Worm (Caenorhabditis elegans): ENCODE results near the gene C14E2.7.

Gene C14E2.7

DNA sequence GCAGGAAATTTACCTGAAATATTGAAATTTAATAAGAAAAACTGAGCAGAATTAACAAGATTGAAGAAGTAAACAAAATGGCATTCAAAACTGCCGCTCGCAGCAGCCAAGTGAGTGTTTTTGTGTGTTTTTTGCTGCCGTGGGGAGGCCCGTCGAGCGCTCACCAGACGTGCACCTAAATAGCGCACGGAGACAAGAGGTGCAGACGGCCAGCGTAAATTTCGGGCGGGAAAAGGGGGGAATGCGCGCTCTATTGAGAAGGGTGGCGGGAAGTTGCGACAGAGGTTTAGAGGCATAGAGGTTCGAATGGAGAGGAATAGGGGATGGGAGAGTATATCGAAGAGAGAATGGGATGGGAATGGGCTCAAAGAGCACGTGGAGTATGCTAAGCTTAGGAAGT lies 40.0 kb downstream of the C14E2.7 start, which contains the start of gene ceh-39 (continued):
- TF ChIP-seq F13H6.1 (tag; optimal IDR thresholded peaks at IDR 0.05), result peak; percentile 19
- TF ChIP-seq crh-2 (tag; optimal IDR thresholded peaks at IDR 0.05), result peak; percentile 44
- TF ChIP-seq elt-1 (tag; optimal IDR thresholded peaks at IDR 0.05), result no peak
- no peak for TF ChIP-seq ama-1 (optimal IDR thresholded peaks at IDR 0.05)

DNA sequence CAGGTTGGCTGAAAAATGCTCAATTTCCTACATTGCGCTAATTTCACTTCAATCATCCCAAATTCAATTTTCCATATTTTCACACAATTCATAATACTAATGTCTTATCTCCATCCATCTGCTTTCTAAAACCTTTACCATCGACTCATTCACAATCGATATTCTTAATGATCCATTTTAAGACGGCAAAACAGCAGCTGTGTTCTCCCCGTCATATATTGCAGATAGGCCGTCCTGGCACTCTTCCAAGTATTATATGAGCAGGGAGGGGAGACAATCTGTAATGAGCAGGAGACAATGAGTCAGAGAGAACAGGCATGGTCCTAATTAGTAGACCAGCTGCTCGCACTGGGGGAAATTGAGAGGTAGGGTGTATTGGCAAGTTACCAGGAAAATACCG lies 41.6 kb downstream of the C14E2.7 start:
- TF ChIP-seq skn-1 (tag; optimal IDR thresholded peaks at IDR 0.05), result no peak
- TF ChIP-seq ceh-16 (tag; optimal IDR thresholded peaks at IDR 0.05), result no peak
- no peak for TF ChIP-seq R02D3.7 (tag; optimal IDR thresholded peaks at IDR 0.05)
- TF ChIP-seq sma-3 (GFP tag; optimal IDR thresholded peaks at IDR 0.05), result no peak
- TF ChIP-seq nhr-77 (tag; optimal IDR thresholded peaks at IDR 0.05), result no peak
- no peak for TF ChIP-seq egl-27 (tag; optimal IDR thresholded peaks at IDR 0.05)
- no peak for TF ChIP-seq mab-5 (tag; optimal IDR thresholded peaks at IDR 0.05)
- no peak for TF ChIP-seq fos-1 (tag; optimal IDR thresholded peaks at IDR 0.05)
- TF ChIP-seq ama-1 (optimal IDR thresholded peaks at IDR 0.05), result no peak
- no peak for TF ChIP-seq sem-4 (tag; optimal IDR thresholded peaks at IDR 0.05)
- no peak for TF ChIP-seq peb-1 (tag; optimal IDR thresholded peaks at IDR 0.05)
- no peak for TF ChIP-seq unc-55 (GFP tag; optimal IDR thresholded peaks at IDR 0.05)
- no peak for TF ChIP-seq ceh-82 (tag; optimal IDR thresholded peaks at IDR 0.05)
- TF ChIP-seq alr-1 (tag; optimal IDR thresholded peaks at IDR 0.05), result no peak
- no peak for TF ChIP-seq blmp-1 (tag; optimal IDR thresholded peaks at IDR 0.05; ENCODE audit: insufficient read depth)
- TF ChIP-seq nhr-6 (tag; optimal IDR thresholded peaks at IDR 0.05), result no peak
- no peak for TF ChIP-seq ztf-1 (GFP tag; conservative IDR thresholded peaks at IDR 0.05)

DNA sequence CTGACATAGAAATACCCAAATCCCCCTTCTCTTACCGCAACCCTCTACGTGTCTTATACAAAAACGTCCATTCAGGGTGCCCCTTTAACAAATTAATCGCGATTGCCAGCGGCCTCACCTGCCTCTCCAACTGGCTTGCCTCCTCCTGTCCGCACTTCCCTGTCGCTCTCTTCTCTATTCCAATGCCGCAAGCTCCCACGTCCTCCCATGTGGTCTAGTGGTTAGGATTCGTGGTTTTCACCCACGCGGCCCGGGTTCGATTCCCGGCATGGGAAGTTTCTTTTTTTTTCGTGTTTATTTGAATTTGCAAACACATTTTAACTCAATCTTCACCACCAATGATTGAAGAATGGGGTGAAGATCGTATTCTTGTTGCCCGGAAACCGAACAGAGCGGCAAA lies 42.4 kb downstream of the C14E2.7 start:
- TF ChIP-seq lin-13 (GFP tag; optimal IDR thresholded peaks at IDR 0.05), result peak; percentile 37
- peak; percentile 65 for TF ChIP-seq sma-3 (GFP tag; optimal IDR thresholded peaks at IDR 0.05)
- no peak for TF ChIP-seq alr-1 (tag; optimal IDR thresholded peaks at IDR 0.05)
- TF ChIP-seq F13H6.1 (tag; optimal IDR thresholded peaks at IDR 0.05), result peak; percentile 31
- no peak for TF ChIP-seq crh-2 (tag; optimal IDR thresholded peaks at IDR 0.05)
- peak; percentile 14 for TF ChIP-seq C34F6.9 (tag; optimal IDR thresholded peaks at IDR 0.05)
- TF ChIP-seq sem-4 (tag; optimal IDR thresholded peaks at IDR 0.05), result no peak
- no peak for TF ChIP-seq nhr-6 (tag; optimal IDR thresholded peaks at IDR 0.05)
- TF ChIP-seq aly-2 (tag; optimal IDR thresholded peaks at IDR 0.05), result no peak
- no peak for TF ChIP-seq snpc-4 (tag; optimal IDR thresholded peaks at IDR 0.05)
- peak in 1 of 2 experiments; percentile 17 for TF ChIP-seq mdl-1 (tag; optimal IDR thresholded peaks at IDR 0.05)
- TF ChIP-seq nhr-237 (tag; optimal IDR thresholded peaks at IDR 0.05), result no peak
- TF ChIP-seq R02D3.7 (tag; optimal IDR thresholded peaks at IDR 0.05), result no peak
- TF ChIP-seq nhr-11 (tag; optimal IDR thresholded peaks at IDR 0.05), result no peak
- peak; percentile 35 for TF ChIP-seq nhr-21 (tag; optimal IDR thresholded peaks at IDR 0.05)
- no peak for TF ChIP-seq ama-1 (optimal IDR thresholded peaks at IDR 0.05)
- TF ChIP-seq unc-62 (GFP tag; optimal IDR thresholded peaks at IDR 0.05), result no peak
- peak; percentile 50 for TF ChIP-seq gmeb-1 (tag; optimal IDR thresholded peaks at IDR 0.05)
- TF ChIP-seq ztf-1 (GFP tag; conservative IDR thresholded peaks at IDR 0.05), result no peak
- no peak for TF ChIP-seq zag-1 (tag; optimal IDR thresholded peaks at IDR 0.05)
- TF ChIP-seq mab-5 (tag; optimal IDR thresholded peaks at IDR 0.05), result no peak
- no peak for TF ChIP-seq nhr-10 (tag; optimal IDR thresholded peaks at IDR 0.05)
- TF ChIP-seq unc-55 (GFP tag; optimal IDR thresholded peaks at IDR 0.05), result peak; percentile 54
- TF ChIP-seq lin-39 (tag; optimal IDR thresholded peaks at IDR 0.05), result no peak
- no peak for TF ChIP-seq dmd-4 (tag; optimal IDR thresholded peaks at IDR 0.05)
- TF ChIP-seq ztf-11 (tag; optimal IDR thresholded peaks at IDR 0.05), result no peak
- TF ChIP-seq fos-1 (tag; optimal IDR thresholded peaks at IDR 0.05), result no peak
- no peak for TF ChIP-seq nhr-23 (tag; optimal IDR thresholded peaks at IDR 0.05)
- no peak for TF ChIP-seq peb-1 (tag; optimal IDR thresholded peaks at IDR 0.05)
- TF ChIP-seq nhr-12 (tag; optimal IDR thresholded peaks at IDR 0.05), result no peak
- TF ChIP-seq ztf-4 (tag; optimal IDR thresholded peaks at IDR 0.05), result no peak
- no peak for TF ChIP-seq nhr-77 (tag; optimal IDR thresholded peaks at IDR 0.05)
- no peak for TF ChIP-seq elt-3 (tag; optimal IDR thresholded peaks at IDR 0.05)
- TF ChIP-seq sma-9 (GFP tag; optimal IDR thresholded peaks at IDR 0.05), result no peak
- TF ChIP-seq sma-9 (tag; optimal IDR thresholded peaks at IDR 0.05), result no peak
- no peak for TF ChIP-seq skn-1 (tag; optimal IDR thresholded peaks at IDR 0.05)
- TF ChIP-seq elt-1 (tag; optimal IDR thresholded peaks at IDR 0.05), result no peak
- no peak for TF ChIP-seq blmp-1 (tag; optimal IDR thresholded peaks at IDR 0.05; ENCODE audit: insufficient read depth)
- TF ChIP-seq ceh-82 (tag; optimal IDR thresholded peaks at IDR 0.05), result no peak
- TF ChIP-seq nhr-129 (tag; optimal IDR thresholded peaks at IDR 0.05), result peak; percentile 72
- no peak for TF ChIP-seq unc-39 (tag; optimal IDR thresholded peaks at IDR 0.05)
- TF ChIP-seq ZK546.5 (tag; optimal IDR thresholded peaks at IDR 0.05), result no peak
- TF ChIP-seq ceh-16 (tag; optimal IDR thresholded peaks at IDR 0.05), result peak; percentile 7
- TF ChIP-seq Y55F3AM.14 (GFP tag; optimal IDR thresholded peaks at IDR 0.05), result no peak
- no peak for TF ChIP-seq egl-27 (tag; optimal IDR thresholded peaks at IDR 0.05)
- TF ChIP-seq lin-11 (tag; optimal IDR thresholded peaks at IDR 0.05), result peak; percentile 56
- TF ChIP-seq lsy-2 (tag; optimal IDR thresholded peaks at IDR 0.05), result peak in 1 of 2 experiments; percentile 62
- no peak for TF ChIP-seq mbf-1 (tag; optimal IDR thresholded peaks at IDR 0.05)
- TF ChIP-seq nhr-25 (tag; optimal IDR thresholded peaks at IDR 0.05), result peak; percentile 10
